Fruit fly (Drosophila melanogaster): Measurements from ENCODE around the gene mbo.

The mbo gene

dm6 chr3R:12676160-12676559 is 2.7 kb downstream of the mbo start, which contains the start of gene CG43630:
Gene CG43630, minus strand, starts transcription at chr3R:12676260.
- TF ChIP-seq HHEX (GFP tag; optimal IDR thresholded peaks at IDR 0.05) (no peak), CG17328 (GFP tag; IDR thresholded peaks at IDR 0.05) (no peak), slbo (GFP tag; IDR thresholded peaks at IDR 0.05) (no peak), HLH54F (GFP tag; optimal IDR thresholded peaks at IDR 0.05) (no peak), odd (GFP tag; optimal IDR thresholded peaks at IDR 0.05) (no peak), fd102C (GFP tag; optimal IDR thresholded peaks at IDR 0.05) (no peak), CG7839 (tag; optimal IDR thresholded peaks at IDR 0.05) (no peak), CG10274 (GFP tag; optimal IDR thresholded peaks at IDR 0.05) (no peak), schlank (tag; optimal IDR thresholded peaks at IDR 0.05) (no peak), CG7372 (GFP tag; IDR thresholded peaks at IDR 0.05) (no peak), CG12942 (GFP tag; optimal IDR thresholded peaks at IDR 0.05) (no peak), Lhr (GFP tag; optimal IDR thresholded peaks at IDR 0.05) (no peak), CG2678 (tag; optimal IDR thresholded peaks at IDR 0.05) (no peak), Hr3 (GFP tag; optimal IDR thresholded peaks at IDR 0.05) (no peak), Bteb2 (GFP tag; optimal IDR thresholded peaks at IDR 0.05) (no peak), Eip74EF (GFP tag; optimal IDR thresholded peaks at IDR 0.05) (no peak), CG8478 (optimal IDR thresholded peaks at IDR 0.05) (no peak), Awh (GFP tag; IDR thresholded peaks at IDR 0.05) (no peak)

- TF ChIP-seq Awh (GFP tag; IDR thresholded peaks at IDR 0.05) = 0 out of 2 replicates have a peak, but pooled peaks have one; percentile 7
- no peak for TF ChIP-seq tna (GFP tag; IDR thresholded peaks at IDR 0.05; ENCODE audit: partially characterized antibody)
- no peak for TF ChIP-seq prd (optimal IDR thresholded peaks at IDR 0.05)
- 0 out of 3 replicates have a peak, but pooled peaks have one; percentile 12 for TF ChIP-seq prd (GFP tag; IDR thresholded peaks at IDR 0.05)
- peak; percentile 52; the same call in 2 of the 3 replicates for TF ChIP-seq row (GFP tag; IDR thresholded peaks at IDR 0.05)
- 0 out of 4 replicates have a peak, but pooled peaks have one; percentile 19 for TF ChIP-seq chinmo (GFP tag; IDR thresholded peaks at IDR 0.05; ENCODE audit: partially characterized antibody)
- TF ChIP-seq CG34376 (GFP tag; optimal IDR thresholded peaks at IDR 0.05) = peak; percentile 78
- TF ChIP-seq CG11085 (GFP tag; IDR thresholded peaks at IDR 0.05) = no peak
- TF ChIP-seq Fer3 (tag; optimal IDR thresholded peaks at IDR 0.05) = peak; percentile 40
- TF ChIP-seq CG8359 (GFP tag; optimal IDR thresholded peaks at IDR 0.05; ENCODE audit: borderline replicate concordance) = no peak
- peak; percentile 11 for TF ChIP-seq CG30403 (GFP tag; optimal IDR thresholded peaks at IDR 0.05)
- peak in 1 of 2 experiments; percentile 10 for TF ChIP-seq bsh (GFP tag; optimal IDR thresholded peaks at IDR 0.05)
- no peak for TF ChIP-seq CG16815 (GFP tag; optimal IDR thresholded peaks at IDR 0.05)
- peak; percentile 16 for TF ChIP-seq CG2120 (GFP tag; optimal IDR thresholded peaks at IDR 0.05)
- TF ChIP-seq sc (optimal IDR thresholded peaks at IDR 0.05) = no peak
- TF ChIP-seq sc (GFP tag; optimal IDR thresholded peaks at IDR 0.05) = no peak
- TF ChIP-seq CG13624 (GFP tag; optimal IDR thresholded peaks at IDR 0.05) = no peak
- TF ChIP-seq Elba2 (GFP tag; optimal IDR thresholded peaks at IDR 0.05) = no peak
- TF ChIP-seq Asciz (GFP tag; optimal IDR thresholded peaks at IDR 0.05) = no peak
- no peak for TF ChIP-seq dan (GFP tag; IDR thresholded peaks at IDR 0.05)
- TF ChIP-seq ftz-f1 (GFP tag; optimal IDR thresholded peaks at IDR 0.05) = peak; percentile 26
- TF ChIP-seq eve (GFP tag; optimal IDR thresholded peaks at IDR 0.05) = no peak
- TF ChIP-seq CG10543 (GFP tag; optimal IDR thresholded peaks at IDR 0.05) = peak; percentile 10
- no peak for TF ChIP-seq Optix (GFP tag; IDR thresholded peaks at IDR 0.05)
- TF ChIP-seq CG7271 (tag; optimal IDR thresholded peaks at IDR 0.05) = no peak
- peak; percentile 5 for TF ChIP-seq nmo (GFP tag; optimal IDR thresholded peaks at IDR 0.05)
- TF ChIP-seq Meics (GFP tag; optimal IDR thresholded peaks at IDR 0.05) = peak; percentile 44
- TF ChIP-seq Mes4 (GFP tag; optimal IDR thresholded peaks at IDR 0.05) = no peak
- TF ChIP-seq Blimp-1 (GFP tag; optimal IDR thresholded peaks at IDR 0.05) = peak; percentile 5
- TF ChIP-seq CG1024 (GFP tag; IDR thresholded peaks at IDR 0.05) = no peak
- peak in 1 of 2 experiments; percentile 87 for TF ChIP-seq Hr78 (GFP tag; optimal IDR thresholded peaks at IDR 0.05)
- TF ChIP-seq Med (GFP tag) = peak; percentile 47
Measured at dm6 chr3R:12674041-12674623, 4.7 kb downstream of the mbo start, which contains the start of gene Gnmt. Gene Gnmt, plus strand, starts transcription at chr3R:12674608.
